Fruit fly (Drosophila melanogaster) whole organism, embryonic: ENCODE measurements around the gene CG5697.

Experiments
- CG12299 ChIP-seq: fragments of 200-800 bp; sonication (Bioruptor generic); optimal IDR thresholded peaks from 2 replicates; lab custom pipeline; 2018; ENCODE audit warnings: missing biosample characterization, mild to moderate bottlenecking, missing genetic modification characterization
- CG13287 ChIP-seq: fragments of 200-800 bp; sonication (Bioruptor generic); IDR thresholded peaks from 2 replicates; pipeline ENCODE4 v1.3.6; 2022; ENCODE audit warnings: missing biosample characterization, missing genetic modification characterization; ENCODE audit not compliant: partially characterized antibody
- CG3847 ChIP-seq: fragments of 200-800 bp; sonication (Bioruptor generic); IDR thresholded peaks from 2 replicates; pipeline ENCODE4 v1.3.6; 2022; ENCODE audit warnings: missing biosample characterization, missing genetic modification characterization
- CG4360 ChIP-seq: fragments of 200-800 bp; sonication (Bioruptor generic); IDR thresholded peaks from 2 replicates; pipeline ENCODE4 v1.3.6; 2022; ENCODE audit warnings: missing biosample characterization, missing genetic modification characterization
- CG4404 ChIP-seq: fragments of 200-800 bp; sonication (Bioruptor generic); IDR thresholded peaks from 2 replicates; pipeline ENCODE4 v1.3.6; 2022; ENCODE audit warnings: missing biosample characterization, missing genetic modification characterization
- Dll ChIP-seq: fragments of 200-800 bp; sonication (Bioruptor generic); IDR thresholded peaks from 4 replicates; pipeline ENCODE4 v1.3.6; 2022; ENCODE audit warnings: missing biosample characterization, missing genetic modification characterization; ENCODE audit not compliant: partially characterized antibody
- Tbp ChIP-seq: fragments of >200 bp; optimal IDR thresholded peaks from 2 replicates; lab custom pipeline; 2018; ENCODE audit warnings: missing biosample characterization, missing genetic modification characterization
- caup ChIP-seq: fragments of 200-800 bp; sonication (Bioruptor generic); optimal IDR thresholded peaks from 3 replicates; lab custom pipeline; 2017; ENCODE audit warnings: missing biosample characterization, mild to moderate bottlenecking, missing genetic modification characterization, moderate library complexity; ENCODE audit not compliant: severe bottlenecking
- cg ChIP-seq: fragments of 200-800 bp; sonication (Bioruptor generic); optimal IDR thresholded peaks from 3 replicates; lab custom pipeline; 2019; ENCODE audit warnings: missing biosample characterization, mild to moderate bottlenecking, missing genetic modification characterization, moderate library complexity
- dpn ChIP-seq, 2 experiments: fragments of 200-800 bp; sonication (Bioruptor generic); optimal IDR thresholded peaks; 3 replicates each; lab custom pipeline; 2016; ENCODE audit warnings: missing biosample characterization in 2 of 2, missing genetic modification characterization in 2 of 2
- eyg ChIP-seq: fragments of 200-800 bp; sonication (Bioruptor generic); optimal IDR thresholded peaks from 3 replicates; lab custom pipeline; 2016; ENCODE audit warnings: missing biosample characterization, missing genetic modification characterization
- hbn ChIP-seq: fragments of 200-800 bp; sonication (Bioruptor generic); IDR thresholded peaks from 2 replicates; pipeline ENCODE4 v1.3.6; 2022; ENCODE audit warnings: missing biosample characterization, missing genetic modification characterization; ENCODE audit not compliant: partially characterized antibody
- trh ChIP-seq: fragments of 200-800 bp; sonication (Bioruptor generic); optimal IDR thresholded peaks from 2 replicates; lab custom pipeline; 2016; ENCODE audit warnings: missing biosample characterization, missing genetic modification characterization
- z ChIP-seq: fragments of 200-800 bp; sonication (Bioruptor generic); IDR thresholded peaks from 3 replicates; pipeline ENCODE4 v1.3.6; 2022; ENCODE audit warnings: missing biosample characterization, missing genetic modification characterization

- TF ChIP-seq dpn (GFP tag; optimal IDR thresholded peaks at IDR 0.05; lab: Kevin White, UChicago), result no peak
- TF ChIP-seq Tbp (GFP tag; lab: Kevin White, UChicago), result no peak
- TF ChIP-seq caup (GFP tag; lab: Kevin White, UChicago), result no peak
- TF ChIP-seq hbn (GFP tag; lab: Robert Waterston, UW), result no peak
- no peak for TF ChIP-seq eyg
- TF ChIP-seq z (GFP tag; lab: Robert Waterston, UW), result no peak
- no peak for TF ChIP-seq CG3847 (GFP tag; lab: Robert Waterston, UW)
- no peak for TF ChIP-seq CG4404
- no peak for TF ChIP-seq Dll
- TF ChIP-seq CG13287, result no peak
- TF ChIP-seq cg, result no peak
- no peak for TF ChIP-seq CG12299
- TF ChIP-seq CG4360 (GFP tag; lab: Robert Waterston, UW), result no peak
- no peak for TF ChIP-seq trh (GFP tag; lab: Kevin White, UChicago)
Observed at dm6 chr3R:20985592-20985991, 30.2 kb upstream of the CG5697 start.
